Worm (Caenorhabditis elegans) whole organism, L2 larva: ENCODE measurements around the gene npr-32.

Experiments
- C34F6.9 ChIP-seq: fragments of 150-350 bp; optimal IDR thresholded peaks from 2 replicates; lab custom pipeline; 2014; ENCODE audit warnings: missing biosample characterization, missing genetic modification characterization
- F13H6.1 ChIP-seq: sonication (generic microtip); optimal IDR thresholded peaks from 2 replicates; lab custom pipeline; 2016; ENCODE audit warnings: missing genetic modification characterization, missing compliant biosample characterization
- R02D3.7 ChIP-seq: fragments of 150-350 bp; optimal IDR thresholded peaks from 2 replicates; lab custom pipeline; 2014; ENCODE audit warnings: missing biosample characterization, missing genetic modification characterization
- Y55F3AM.14 ChIP-seq: fragments of 200-800 bp; sonication (Bioruptor generic); optimal IDR thresholded peaks from 2 replicates; lab custom pipeline; 2018; ENCODE audit warnings: mild to moderate bottlenecking, missing genetic modification characterization, missing compliant biosample characterization
- ZK546.5 ChIP-seq: sonication (generic microtip); optimal IDR thresholded peaks from 2 replicates; lab custom pipeline; 2017; ENCODE audit warnings: missing biosample characterization, missing genetic modification characterization
- alr-1 ChIP-seq: fragments of 150-350 bp; optimal IDR thresholded peaks from 2 replicates; lab custom pipeline; 2014; ENCODE audit warnings: missing biosample characterization, missing genetic modification characterization
- aly-2 ChIP-seq: fragments of 150-350 bp; optimal IDR thresholded peaks from 2 replicates; lab custom pipeline; 2014; ENCODE audit warnings: missing biosample characterization, missing genetic modification characterization
- ama-1 ChIP-seq: fragments of 150-350 bp; optimal IDR thresholded peaks from 2 replicates; lab custom pipeline; 2018; ENCODE audit warnings: inconsistent platforms
- blmp-1 ChIP-seq: sonication (generic microtip); optimal IDR thresholded peaks from 2 replicates; lab custom pipeline; 2017; ENCODE audit warnings: missing genetic modification characterization, mild to moderate bottlenecking, missing compliant biosample characterization, antibody characterized with exemption, moderate library complexity; ENCODE audit not compliant: insufficient read depth
- ceh-16 ChIP-seq: fragments of 150-350 bp; optimal IDR thresholded peaks from 2 replicates; lab custom pipeline; 2014; ENCODE audit warnings: missing biosample characterization, missing genetic modification characterization
- ceh-82 ChIP-seq: fragments of 150-350 bp; optimal IDR thresholded peaks from 2 replicates; lab custom pipeline; 2014; ENCODE audit warnings: missing biosample characterization, missing genetic modification characterization
- dmd-4 ChIP-seq: sonication (generic microtip); optimal IDR thresholded peaks from 2 replicates; lab custom pipeline; 2017; ENCODE audit warnings: missing biosample characterization, missing genetic modification characterization
- egl-27 ChIP-seq: sonication (generic microtip); optimal IDR thresholded peaks from 3 replicates; lab custom pipeline; 2017; ENCODE audit warnings: missing biosample characterization, missing genetic modification reagents, missing genetic modification characterization
- elt-1 ChIP-seq: fragments of 150-350 bp; optimal IDR thresholded peaks from 2 replicates; lab custom pipeline; 2014; ENCODE audit warnings: missing biosample characterization, missing genetic modification characterization
- elt-3 ChIP-seq: sonication (generic microtip); optimal IDR thresholded peaks from 2 replicates; lab custom pipeline; 2017; ENCODE audit warnings: missing biosample characterization, missing genetic modification characterization
- fos-1 ChIP-seq: fragments of 150-350 bp; optimal IDR thresholded peaks from 2 replicates; lab custom pipeline; 2014; ENCODE audit warnings: missing biosample characterization, missing genetic modification characterization
- gmeb-1 ChIP-seq: fragments of 150-350 bp; optimal IDR thresholded peaks from 2 replicates; lab custom pipeline; 2014; ENCODE audit warnings: missing biosample characterization, missing genetic modification characterization
- lin-11 ChIP-seq: fragments of 150-350 bp; sonication (generic microtip); optimal IDR thresholded peaks from 2 replicates; lab custom pipeline; 2014; ENCODE audit warnings: missing biosample characterization, missing genetic modification characterization, inconsistent platforms, mixed read lengths
- lin-13 ChIP-seq: fragments of 150-350 bp; optimal IDR thresholded peaks from 2 replicates; lab custom pipeline; 2014; ENCODE audit warnings: missing biosample characterization, missing genetic modification reagents, missing genetic modification characterization
- lin-39 ChIP-seq: fragments of 150-350 bp; optimal IDR thresholded peaks from 2 replicates; lab custom pipeline; 2014; ENCODE audit warnings: missing biosample characterization, missing genetic modification reagents, missing genetic modification characterization
- lsy-2 ChIP-seq, 2 experiments: fragments of 150-350 bp in 1 of 2; sonication (generic microtip) in 1 of 2; optimal IDR thresholded peaks; 2 replicates each; lab custom pipeline; 2014 to 2017; ENCODE audit warnings: missing biosample characterization in 2 of 2, missing genetic modification characterization in 2 of 2
- mab-5 ChIP-seq: fragments of 150-350 bp; optimal IDR thresholded peaks from 2 replicates; lab custom pipeline; 2014; ENCODE audit warnings: missing biosample characterization, missing genetic modification characterization
- mbf-1 ChIP-seq: sonication (generic microtip); optimal IDR thresholded peaks from 2 replicates; lab custom pipeline; 2017; ENCODE audit warnings: missing biosample characterization, missing genetic modification characterization
- mdl-1 ChIP-seq, 2 experiments: fragments of 150-350 bp in 1 of 2; sonication (generic microtip) in 1 of 2; optimal IDR thresholded peaks; 2 replicates each; lab custom pipeline; 2017; ENCODE audit warnings: missing biosample characterization in 2 of 2, missing genetic modification characterization in 2 of 2
- nhr-10 ChIP-seq: sonication (generic microtip); optimal IDR thresholded peaks from 2 replicates; lab custom pipeline; 2017; ENCODE audit warnings: missing biosample characterization, missing genetic modification characterization
- nhr-12 ChIP-seq: fragments of 150-350 bp; optimal IDR thresholded peaks from 2 replicates; lab custom pipeline; 2014; ENCODE audit warnings: missing biosample characterization, missing genetic modification characterization
- nhr-129 ChIP-seq: fragments of 150-350 bp; optimal IDR thresholded peaks from 2 replicates; lab custom pipeline; 2014; ENCODE audit warnings: missing biosample characterization, missing genetic modification characterization
- nhr-23 ChIP-seq: fragments of 150-350 bp; optimal IDR thresholded peaks from 2 replicates; lab custom pipeline; 2014; ENCODE audit warnings: missing biosample characterization, missing genetic modification reagents, missing genetic modification characterization
- nhr-237 ChIP-seq: fragments of 150-350 bp; optimal IDR thresholded peaks from 2 replicates; lab custom pipeline; 2014; ENCODE audit warnings: missing biosample characterization, missing genetic modification characterization
- nhr-77 ChIP-seq: fragments of 150-350 bp; optimal IDR thresholded peaks from 2 replicates; lab custom pipeline; 2014; ENCODE audit warnings: missing biosample characterization, missing genetic modification characterization
- peb-1 ChIP-seq: fragments of 150-350 bp; optimal IDR thresholded peaks from 2 replicates; lab custom pipeline; 2014; ENCODE audit warnings: missing biosample characterization, missing genetic modification characterization
- sem-4 ChIP-seq: fragments of 150-350 bp; optimal IDR thresholded peaks from 2 replicates; lab custom pipeline; 2014; ENCODE audit warnings: missing biosample characterization, missing genetic modification reagents, missing genetic modification characterization
- skn-1 ChIP-seq: sonication (generic microtip); optimal IDR thresholded peaks from 2 replicates; lab custom pipeline; 2017; ENCODE audit warnings: missing biosample characterization, missing genetic modification characterization
- sma-3 ChIP-seq: sonication (generic microtip); optimal IDR thresholded peaks from 2 replicates; lab custom pipeline; 2016; ENCODE audit warnings: missing genetic modification reagents, missing genetic modification characterization, missing compliant biosample characterization
- sma-9 ChIP-seq, 2 experiments: fragments of 150-350 bp in 1 of 2; sonication (generic microtip) in 1 of 2; optimal IDR thresholded peaks; 2 replicates each; lab custom pipeline; 2014 to 2016; ENCODE audit warnings: missing genetic modification characterization in 2 of 2, mild to moderate bottlenecking in 1 of 2, missing biosample characterization in 1 of 2, missing compliant biosample characterization in 1 of 2, missing genetic modification reagents in 1 of 2, moderate library complexity in 1 of 2
- snpc-4 ChIP-seq: fragments of 150-350 bp; optimal IDR thresholded peaks from 2 replicates; lab custom pipeline; 2014; ENCODE audit warnings: missing biosample characterization, missing genetic modification characterization
- unc-39 ChIP-seq: fragments of 150-350 bp; optimal IDR thresholded peaks from 2 replicates; lab custom pipeline; 2014; ENCODE audit warnings: missing biosample characterization, missing genetic modification characterization
- unc-62 ChIP-seq: fragments of 150-350 bp; optimal IDR thresholded peaks from 2 replicates; lab custom pipeline; 2014; ENCODE audit warnings: missing biosample characterization, missing genetic modification reagents, missing genetic modification characterization
- zag-1 ChIP-seq: fragments of 150-350 bp; optimal IDR thresholded peaks from 2 replicates; lab custom pipeline; 2014; ENCODE audit warnings: missing biosample characterization, missing genetic modification characterization
- ztf-1 ChIP-seq: fragments of 200-800 bp; sonication (Bioruptor generic); conservative IDR thresholded peaks from 2 replicates; pipeline ENCODE4 v1.3.6; 2022; ENCODE audit warnings: missing genetic modification characterization, missing compliant biosample characterization
- ztf-11 ChIP-seq: sonication (generic microtip); optimal IDR thresholded peaks from 2 replicates; lab custom pipeline; 2017; ENCODE audit warnings: missing biosample characterization, missing genetic modification characterization
- ztf-4 ChIP-seq: fragments of 150-350 bp; optimal IDR thresholded peaks from 2 replicates; lab custom pipeline; 2014; ENCODE audit warnings: missing biosample characterization, missing genetic modification characterization

npr-32 gene

DNA sequence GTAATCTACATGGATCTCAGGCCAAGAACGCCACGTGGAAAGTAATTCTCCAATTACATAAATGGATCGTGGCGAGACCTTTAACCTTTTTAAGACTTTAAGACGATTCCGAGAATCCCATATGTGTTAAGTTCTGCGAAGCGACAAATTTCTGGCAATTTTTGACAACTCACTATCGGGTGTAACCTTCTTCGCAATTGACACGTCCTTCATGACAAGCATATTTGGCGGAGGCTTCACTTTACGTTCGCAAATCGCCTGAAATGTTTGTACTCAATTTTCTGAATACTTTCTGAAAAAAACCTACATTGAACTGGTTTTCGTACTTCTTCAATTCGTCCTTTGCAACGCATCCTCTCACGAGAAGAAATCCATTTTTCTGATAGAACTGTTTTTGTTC, 28.0 kb upstream of the npr-32 start:
- no peak for TF ChIP-seq mab-5
- no peak for TF ChIP-seq gmeb-1 (tag; lab: Kevin White, UChicago)
- no peak for TF ChIP-seq lin-39 (tag; lab: Kevin White, UChicago)
- TF ChIP-seq ZK546.5 = no peak
- TF ChIP-seq lin-13 (GFP tag; lab: Kevin White, UChicago) = no peak
- TF ChIP-seq aly-2 (tag; lab: Kevin White, UChicago) = no peak
- TF ChIP-seq R02D3.7 (tag; lab: Kevin White, UChicago) = no peak
- no peak for TF ChIP-seq ceh-82 (tag; lab: Kevin White, UChicago)
- no peak for TF ChIP-seq ztf-11 (tag; lab: Kevin White, UChicago)
- no peak for TF ChIP-seq nhr-12 (tag; lab: Kevin White, UChicago)
- no peak for TF ChIP-seq sem-4 (tag; lab: Kevin White, UChicago)
- no peak for TF ChIP-seq skn-1 (tag; lab: Kevin White, UChicago)
- no peak for TF ChIP-seq egl-27 (tag; lab: Kevin White, UChicago)
- no peak for TF ChIP-seq ceh-16
- TF ChIP-seq C34F6.9 (tag; lab: Kevin White, UChicago) = no peak
- no peak for TF ChIP-seq ztf-4
- TF ChIP-seq mbf-1 = no peak
- no peak for TF ChIP-seq blmp-1 (tag; lab: Kevin White, UChicago)
- no peak for TF ChIP-seq nhr-237 (tag; lab: Kevin White, UChicago)

DNA sequence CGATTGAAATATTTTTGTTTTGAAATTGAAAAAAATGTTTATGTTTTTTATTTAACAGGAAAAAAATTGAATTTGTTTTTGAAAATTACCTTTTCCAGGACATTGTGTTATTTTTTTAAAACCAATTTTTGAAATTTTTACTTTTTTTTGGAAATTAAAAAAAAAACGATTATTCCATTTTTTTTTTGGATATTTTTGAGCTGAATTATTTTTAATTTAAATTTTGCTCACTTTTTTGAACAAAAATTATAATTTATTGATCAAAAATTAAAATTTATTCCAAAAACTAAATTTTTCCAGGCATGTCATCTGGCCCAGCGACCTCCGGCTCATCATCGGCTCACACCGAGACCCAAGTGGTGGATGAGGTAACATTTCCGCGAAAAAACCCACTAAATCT, 24.1 kb upstream of the npr-32 start, which contains the start of gene gtf-2E1:
gtf-2E1 (plus strand) TSS at position 301 of the 400 bp plus-strand sequence.
- TF ChIP-seq aly-2 (tag; lab: Kevin White, UChicago) (no peak), skn-1 (tag; lab: Kevin White, UChicago) (no peak), snpc-4 (tag; lab: Kevin White, UChicago) (no peak), sma-9 (GFP tag; optimal IDR thresholded peaks at IDR 0.05; lab: Kevin White, UChicago) (no peak), sma-9 (tag; optimal IDR thresholded peaks at IDR 0.05; lab: Kevin White, UChicago) (no peak), nhr-129 (tag; lab: Kevin White, UChicago) (no peak), ceh-82 (tag; lab: Kevin White, UChicago) (no peak)

DNA sequence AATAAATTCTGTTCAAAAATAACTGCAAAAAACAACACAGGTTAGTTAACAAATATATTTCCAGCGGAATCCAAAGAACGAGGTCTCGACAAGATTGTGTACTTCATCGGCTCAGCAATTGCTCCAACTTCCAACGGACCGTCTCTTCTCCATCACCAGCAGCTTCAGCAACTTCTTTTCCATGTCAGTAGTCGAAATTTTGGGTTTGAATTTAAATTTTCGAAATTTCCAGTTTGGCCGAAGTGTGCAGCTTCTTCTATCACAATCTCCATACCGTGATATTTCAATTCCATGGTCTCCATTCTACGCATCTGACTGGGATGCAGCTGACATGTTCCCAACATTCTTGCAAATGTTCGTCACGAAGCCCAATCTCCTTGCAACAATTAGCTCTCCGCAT, 22.6 kb upstream of the npr-32 start:
- TF ChIP-seq nhr-237 (tag; lab: Kevin White, UChicago) (no peak), ztf-4 (no peak), egl-27 (tag; lab: Kevin White, UChicago) (no peak), sma-9 (GFP tag; optimal IDR thresholded peaks at IDR 0.05; lab: Kevin White, UChicago) (no peak), sma-9 (tag; optimal IDR thresholded peaks at IDR 0.05; lab: Kevin White, UChicago) (no peak), unc-62 (GFP tag; lab: Kevin White, UChicago) (no peak), F13H6.1 (no peak), R02D3.7 (tag; lab: Kevin White, UChicago) (no peak), zag-1 (tag; lab: Kevin White, UChicago) (no peak), mab-5 (no peak), peb-1 (tag; lab: Kevin White, UChicago) (no peak), nhr-129 (tag; lab: Kevin White, UChicago) (no peak), lin-11 (tag; lab: Kevin White, UChicago) (no peak), elt-3 (tag; lab: Kevin White, UChicago) (no peak), ztf-1 (no peak), skn-1 (tag; lab: Kevin White, UChicago) (no peak), nhr-10 (tag; lab: Kevin White, UChicago) (no peak), dmd-4 (tag; lab: Kevin White, UChicago) (no peak), aly-2 (tag; lab: Kevin White, UChicago) (no peak)

DNA sequence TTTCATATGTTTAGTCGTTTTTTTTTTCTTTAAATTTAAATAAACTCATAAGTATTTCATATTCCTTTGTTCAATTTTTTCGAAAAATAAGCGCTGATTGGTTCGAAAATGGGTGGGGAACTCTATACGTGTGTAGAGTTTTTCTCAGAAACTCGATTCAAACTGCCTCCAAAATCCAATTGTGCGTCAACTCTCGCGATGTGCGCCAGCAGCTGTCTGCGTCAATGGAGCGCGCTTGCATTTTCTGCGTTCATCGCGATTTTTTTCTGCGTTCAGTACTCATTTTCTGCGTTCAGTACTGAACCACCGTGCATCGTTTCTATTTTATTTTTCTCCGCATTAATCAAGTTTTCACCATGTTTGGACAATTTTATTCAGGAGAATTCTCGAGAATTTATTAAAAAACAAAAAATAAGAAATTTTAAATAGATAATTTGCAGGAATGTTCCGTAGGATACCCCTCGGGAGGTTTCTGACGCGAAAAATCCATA, 18.9 kb upstream of the npr-32 start, which contains the start of gene eelo-2:
eelo-2 (plus strand) TSS at position 441 of the 491 bp plus-strand sequence.
- TF ChIP-seq alr-1 (tag; lab: Kevin White, UChicago) (no peak), mab-5 (peak; percentile 97), gmeb-1 (tag; lab: Kevin White, UChicago) (peak; percentile 100), Y55F3AM.14 (peak; percentile 83), sem-4 (tag; lab: Kevin White, UChicago) (peak; percentile 97), zag-1 (tag; lab: Kevin White, UChicago) (peak; percentile 95), fos-1 (tag; lab: Kevin White, UChicago) (peak; percentile 98), ama-1 (peak; percentile 56), nhr-12 (tag; lab: Kevin White, UChicago) (peak; percentile 77), lin-11 (tag; lab: Kevin White, UChicago) (peak; percentile 97), nhr-10 (tag; lab: Kevin White, UChicago) (peak; percentile 93), elt-1 (peak; percentile 74), ZK546.5 (peak; percentile 77), ztf-1 (0 out of 2 replicates have a peak, but pooled peaks have one; percentile 9), R02D3.7 (tag; lab: Kevin White, UChicago) (peak; percentile 79), nhr-77 (tag; lab: Kevin White, UChicago) (peak; percentile 90), skn-1 (tag; lab: Kevin White, UChicago) (peak; percentile 44), ceh-82 (tag; lab: Kevin White, UChicago) (peak; percentile 95), F13H6.1 (peak; percentile 98), unc-39 (no peak), mdl-1 (tag; optimal IDR thresholded peaks at IDR 0.05; lab: Kevin White, UChicago) (peak; percentile 8 to 88), C34F6.9 (tag; lab: Kevin White, UChicago) (peak; percentile 100), ceh-16 (peak; percentile 97), sma-9 (GFP tag; optimal IDR thresholded peaks at IDR 0.05; lab: Kevin White, UChicago) (peak; percentile 98), sma-9 (tag; optimal IDR thresholded peaks at IDR 0.05; lab: Kevin White, UChicago) (no peak), lsy-2 (tag; optimal IDR thresholded peaks at IDR 0.05; lab: Kevin White, UChicago) (peak; percentile 96 to 97), lin-39 (tag; lab: Kevin White, UChicago) (peak; percentile 62), sma-3 (GFP tag; lab: Kevin White, UChicago) (peak; percentile 99), nhr-129 (tag; lab: Kevin White, UChicago) (peak; percentile 98), nhr-23 (no peak), blmp-1 (tag; lab: Kevin White, UChicago) (peak; percentile 84)
